Fruit fly (Drosophila melanogaster) whole organism, prepupa: ENCODE measurements around the gene CG7653.

Experiments
- Blimp-1 ChIP-seq: fragments of 200-800 bp; sonication (Bioruptor generic); optimal IDR thresholded peaks from 3 replicates; lab custom pipeline; 2017; ENCODE audit warnings: missing biosample characterization, missing genetic modification characterization, mild to moderate bottlenecking, moderate library complexity, missing genetic modification reagents
- CG10669 ChIP-seq: fragments of 200-800 bp; sonication (Bioruptor generic); optimal IDR thresholded peaks from 3 replicates; lab custom pipeline; 2018; ENCODE audit warnings: missing biosample characterization, mild to moderate bottlenecking, missing genetic modification characterization, moderate library complexity
- CG11294 ChIP-seq: fragments of 200-800 bp; sonication (Bioruptor generic); IDR thresholded peaks from 2 replicates; pipeline ENCODE4 v1.3.6; 2022; ENCODE audit warnings: missing biosample characterization, missing genetic modification characterization
- CG15336 ChIP-seq: fragments of 200-800 bp; sonication (Bioruptor generic); IDR thresholded peaks from 2 replicates; pipeline ENCODE4 v1.3.6; 2022; ENCODE audit warnings: missing biosample characterization, missing genetic modification characterization
- CG16779 ChIP-seq: fragments of 200-800 bp; sonication (Bioruptor generic); optimal IDR thresholded peaks from 3 replicates; lab custom pipeline; 2017; ENCODE audit warnings: missing biosample characterization, mild to moderate bottlenecking, missing genetic modification characterization
- CG3032 ChIP-seq: fragments of 200-800 bp; optimal IDR thresholded peaks from 2 replicates; lab custom pipeline; 2019; ENCODE audit warnings: missing biosample characterization, mild to moderate bottlenecking, missing genetic modification characterization, moderate library complexity
- CG31627 ChIP-seq: fragments of 200-800 bp; sonication (Bioruptor generic); optimal IDR thresholded peaks from 3 replicates; lab custom pipeline; 2016; ENCODE audit warnings: missing biosample characterization, missing genetic modification characterization
- CG32006 ChIP-seq: fragments of 200-800 bp; sonication (Bioruptor generic); optimal IDR thresholded peaks from 3 replicates; lab custom pipeline; 2017; ENCODE audit warnings: missing biosample characterization, mild to moderate bottlenecking, missing genetic modification characterization
- CG34406 ChIP-seq: fragments of 200-800 bp; sonication (Bioruptor generic); optimal IDR thresholded peaks from 3 replicates; lab custom pipeline; 2016; ENCODE audit warnings: missing biosample characterization, missing genetic modification characterization
- CG6163 ChIP-seq: fragments of 200-800 bp; sonication (Bioruptor generic); IDR thresholded peaks from 3 replicates; pipeline ENCODE4 v1.3.6; 2022; ENCODE audit warnings: missing biosample characterization, missing genetic modification characterization
- CG6792 ChIP-seq: fragments of 200-800 bp; sonication (Bioruptor generic); optimal IDR thresholded peaks from 3 replicates; lab custom pipeline; 2016; ENCODE audit warnings: missing biosample characterization, missing genetic modification characterization
- CG6808 ChIP-seq: fragments of 200-800 bp; sonication (Bioruptor generic); optimal IDR thresholded peaks from 3 replicates; lab custom pipeline; 2017; ENCODE audit warnings: missing biosample characterization, missing genetic modification characterization, mild to moderate bottlenecking, moderate library complexity, missing genetic modification reagents
- CG6854 ChIP-seq: fragments of 200-800 bp; sonication (Bioruptor generic); optimal IDR thresholded peaks from 2 replicates; lab custom pipeline; 2017; ENCODE audit warnings: missing biosample characterization, mild to moderate bottlenecking, missing genetic modification characterization
- CG7368 ChIP-seq: fragments of 200-800 bp; sonication (Bioruptor generic); optimal IDR thresholded peaks from 3 replicates; lab custom pipeline; 2016; ENCODE audit warnings: missing biosample characterization, missing genetic modification characterization
- CG8119 ChIP-seq: fragments of 200-800 bp; sonication (Bioruptor generic); IDR thresholded peaks from 3 replicates; pipeline ENCODE4 v1.3.6; 2022; ENCODE audit warnings: missing biosample characterization, missing genetic modification characterization
- CG8319 ChIP-seq: fragments of 200-800 bp; sonication (Bioruptor generic); optimal IDR thresholded peaks from 3 replicates; lab custom pipeline; 2016; ENCODE audit warnings: missing biosample characterization, missing genetic modification characterization
- Eip75B ChIP-seq: fragments of 200-800 bp; sonication (Bioruptor generic); optimal IDR thresholded peaks from 3 replicates; lab custom pipeline; 2016; ENCODE audit warnings: missing biosample characterization, missing genetic modification characterization
- Eip78C ChIP-seq: fragments of 200-800 bp; sonication (Bioruptor generic); peaks from one replicate; lab custom pipeline; 2016; ENCODE audit warnings: missing biosample characterization, missing genetic modification characterization
- Eip93F ChIP-seq: fragments of 200-800 bp; sonication (Bioruptor generic); optimal IDR thresholded peaks from 2 replicates; lab custom pipeline; 2016; ENCODE audit warnings: missing biosample characterization, mild to moderate bottlenecking, missing genetic modification characterization
- Ets96B ChIP-seq: fragments of 200-800 bp; optimal IDR thresholded peaks from 2 replicates; lab custom pipeline; 2019; ENCODE audit warnings: missing biosample characterization, mild to moderate bottlenecking, missing genetic modification characterization, moderate library complexity
- Gug ChIP-seq: fragments of 200-800 bp; sonication (Bioruptor generic); IDR thresholded peaks from 2 replicates; pipeline ENCODE4 v1.3.6; 2022; ENCODE audit warnings: missing biosample characterization, missing genetic modification characterization
- Hr39 ChIP-seq: fragments of 200-800 bp; sonication (Bioruptor generic); optimal IDR thresholded peaks from 2 replicates; lab custom pipeline; 2016; ENCODE audit warnings: missing biosample characterization, missing genetic modification characterization
- Sox14 ChIP-seq: fragments of 200-800 bp; sonication (Bioruptor generic); optimal IDR thresholded peaks from 3 replicates; lab custom pipeline; 2016; ENCODE audit warnings: missing biosample characterization, missing genetic modification characterization
- Sox15 ChIP-seq: fragments of 200-800 bp; sonication (Bioruptor generic); optimal IDR thresholded peaks from 3 replicates; lab custom pipeline; 2016; ENCODE audit warnings: missing biosample characterization, missing genetic modification characterization
- cyc ChIP-seq: fragments of 200-800 bp; sonication (Bioruptor generic); optimal IDR thresholded peaks from 3 replicates; lab custom pipeline; 2016; ENCODE audit warnings: missing biosample characterization, missing genetic modification characterization
- eg ChIP-seq: fragments of 200-800 bp; sonication (Bioruptor generic); IDR thresholded peaks from 3 replicates; pipeline ENCODE4 v1.3.6; 2022; ENCODE audit warnings: missing biosample characterization, missing genetic modification characterization
- esn ChIP-seq: fragments of 200-800 bp; sonication (Bioruptor generic); optimal IDR thresholded peaks from 2 replicates; lab custom pipeline; 2016; ENCODE audit warnings: missing biosample characterization, mild to moderate bottlenecking, missing genetic modification characterization, moderate library complexity
- fd85E ChIP-seq: fragments of 200-800 bp; sonication (Bioruptor generic); optimal IDR thresholded peaks from 3 replicates; lab custom pipeline; 2016; ENCODE audit warnings: missing biosample characterization, missing genetic modification characterization
- fkh ChIP-seq: fragments of 200-800 bp; sonication (Bioruptor generic); optimal IDR thresholded peaks from 3 replicates; lab custom pipeline; 2017; ENCODE audit warnings: missing biosample characterization, mild to moderate bottlenecking, missing genetic modification characterization, moderate library complexity
- lz ChIP-seq: fragments of 200-800 bp; sonication (Bioruptor generic); optimal IDR thresholded peaks from 3 replicates; lab custom pipeline; 2016; ENCODE audit warnings: missing biosample characterization, missing genetic modification characterization
- net ChIP-seq: fragments of 200-800 bp; sonication (Bioruptor generic); optimal IDR thresholded peaks from 3 replicates; lab custom pipeline; 2016; ENCODE audit warnings: missing biosample characterization, missing genetic modification characterization
- salr ChIP-seq, 2 experiments: fragments of 200-800 bp; sonication (Bioruptor generic); optimal IDR thresholded peaks; 3 replicates each; lab custom pipeline; 2016 to 2018; ENCODE audit warnings: missing biosample characterization in 2 of 2, missing genetic modification characterization in 2 of 2, mild to moderate bottlenecking in 1 of 2
- spab ChIP-seq: fragments of 200-800 bp; sonication (Bioruptor generic); optimal IDR thresholded peaks from 2 replicates; lab custom pipeline; 2017; ENCODE audit warnings: missing biosample characterization, mild to moderate bottlenecking, missing genetic modification characterization, missing genetic modification reagents
- svp ChIP-seq: fragments of 200-800 bp; sonication (Bioruptor generic); peaks from one replicate; lab custom pipeline; 2016; ENCODE audit warnings: missing biosample characterization, missing genetic modification characterization
- topi ChIP-seq: fragments of 200-800 bp; sonication (Bioruptor generic); optimal IDR thresholded peaks from 3 replicates; lab custom pipeline; 2016; ENCODE audit warnings: missing biosample characterization, missing genetic modification characterization
- vri ChIP-seq: fragments of 200-800 bp; sonication (Bioruptor generic); optimal IDR thresholded peaks from 3 replicates; lab custom pipeline; 2016; ENCODE audit warnings: missing biosample characterization, mild to moderate bottlenecking, missing genetic modification characterization

CG7653 gene

DNA sequence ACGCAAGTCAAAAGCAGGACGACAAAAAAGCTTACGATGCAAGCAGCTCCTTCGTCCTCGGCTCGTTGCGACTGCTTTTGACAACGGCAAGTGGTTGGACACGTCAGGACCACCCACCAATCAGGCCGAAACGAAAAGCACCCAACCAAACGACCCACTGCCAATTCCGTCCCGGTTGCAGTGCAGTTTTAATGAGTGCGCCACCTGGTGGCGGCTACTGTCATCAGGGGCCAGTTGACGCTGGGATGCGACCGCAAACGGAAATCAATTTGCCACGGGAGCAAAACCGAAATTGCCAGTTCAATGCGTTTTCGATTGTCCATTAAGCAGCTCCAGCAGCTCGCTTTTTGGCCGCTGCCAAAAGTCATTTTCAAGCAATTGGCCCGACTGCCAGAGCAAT is 23.8 kb upstream of the CG7653 start:
- no peak for TF ChIP-seq CG32006 (GFP tag; lab: Kevin White, UChicago)
- no peak for TF ChIP-seq CG6792 (GFP tag; lab: Kevin White, UChicago)
- no peak for TF ChIP-seq CG7368 (GFP tag; lab: Kevin White, UChicago)
- TF ChIP-seq Eip78C (GFP tag; lab: Kevin White, UChicago), result no peak
- TF ChIP-seq vri (GFP tag; lab: Kevin White, UChicago), result no peak
- no peak for TF ChIP-seq Blimp-1 (GFP tag; lab: Kevin White, UChicago)
- no peak for TF ChIP-seq CG11294 (GFP tag; lab: Robert Waterston, UW)
- no peak for TF ChIP-seq CG6163
- TF ChIP-seq CG6854 (GFP tag; lab: Kevin White, UChicago), result no peak
- TF ChIP-seq Eip75B (GFP tag; lab: Kevin White, UChicago), result no peak
- TF ChIP-seq CG34406 (GFP tag; lab: Kevin White, UChicago), result no peak
- no peak for TF ChIP-seq CG3032
- TF ChIP-seq net (GFP tag; lab: Kevin White, UChicago), result no peak
- TF ChIP-seq fkh (GFP tag; lab: Kevin White, UChicago), result no peak
- TF ChIP-seq CG8319 (GFP tag; lab: Kevin White, UChicago), result no peak
- no peak for TF ChIP-seq cyc
- no peak for TF ChIP-seq CG10669 (GFP tag; lab: Kevin White, UChicago)
- TF ChIP-seq Sox15 (GFP tag; lab: Kevin White, UChicago), result no peak
- no peak for TF ChIP-seq CG8119 (GFP tag; lab: Robert Waterston, UW)
- TF ChIP-seq spab (GFP tag; lab: Kevin White, UChicago), result no peak

DNA sequence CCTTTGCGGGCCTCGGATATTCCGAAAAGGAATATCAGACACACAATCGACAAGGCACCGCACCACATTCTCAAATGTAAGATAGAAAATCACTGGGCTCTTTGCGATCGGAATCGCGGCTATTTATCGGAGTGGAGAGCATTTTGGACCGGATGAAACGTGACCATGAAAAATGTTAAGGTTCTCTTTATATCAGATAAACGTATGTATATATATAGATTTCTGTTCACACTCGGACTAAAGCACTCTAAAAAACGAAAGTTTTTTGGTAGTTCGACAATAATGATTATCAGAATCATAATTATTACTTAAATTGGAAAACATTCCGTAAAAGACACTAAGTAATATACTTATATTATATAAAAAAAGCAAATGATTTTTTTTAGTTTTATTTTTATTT is 22.4 kb upstream of the CG7653 start, which contains the start of gene CG31821:
TSS of gene CG31821 (minus strand) at position 101 of the 400 bp plus-strand sequence.
- TF ChIP-seq CG16779 (tag; lab: Kevin White, UChicago) (no peak), CG6854 (GFP tag; lab: Kevin White, UChicago) (no peak), salr (GFP tag; optimal IDR thresholded peaks at IDR 0.05; lab: Kevin White, UChicago) (no peak), Sox15 (GFP tag; lab: Kevin White, UChicago) (no peak), CG3032 (no peak), Eip75B (GFP tag; lab: Kevin White, UChicago) (no peak), topi (GFP tag; lab: Kevin White, UChicago) (no peak), fd85E (GFP tag; lab: Kevin White, UChicago) (no peak), CG15336 (GFP tag; lab: Robert Waterston, UW) (no peak), CG32006 (GFP tag; lab: Kevin White, UChicago) (no peak), lz (no peak), eg (GFP tag; lab: Robert Waterston, UW) (no peak), Ets96B (no peak), esn (no peak), Eip78C (GFP tag; lab: Kevin White, UChicago) (no peak)

DNA sequence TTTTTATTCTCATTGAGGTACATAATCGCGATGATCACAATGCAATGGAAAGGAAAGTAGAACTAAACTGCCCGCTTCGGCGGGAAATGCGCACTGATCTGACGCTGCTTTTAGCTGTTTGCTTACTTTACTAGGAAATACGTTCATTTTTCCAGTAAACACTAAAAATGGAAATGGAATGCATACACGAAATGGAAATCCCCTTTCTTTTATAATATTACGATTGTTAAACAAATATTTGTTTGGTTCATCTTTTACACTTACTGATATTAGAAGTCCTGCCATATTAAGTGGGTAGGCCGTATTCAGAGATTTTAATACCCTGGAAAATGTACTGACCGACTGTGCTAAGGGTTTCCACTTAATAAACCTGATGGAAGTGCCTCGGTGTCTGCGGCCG is 20.5 kb upstream of the CG7653 start, which contains the start of gene CG31823:
TSS of gene CG31823 (minus strand) at position 101 of the 400 bp plus-strand sequence.
- TF ChIP-seq Hr39 (GFP tag; lab: Kevin White, UChicago) (no peak), CG16779 (tag; lab: Kevin White, UChicago) (no peak), spab (GFP tag; lab: Kevin White, UChicago) (no peak), CG11294 (GFP tag; lab: Robert Waterston, UW) (no peak), Sox14 (GFP tag; lab: Kevin White, UChicago) (no peak), CG6808 (GFP tag; lab: Kevin White, UChicago) (no peak), CG15336 (GFP tag; lab: Robert Waterston, UW) (no peak), fkh (GFP tag; lab: Kevin White, UChicago) (no peak), esn (no peak), net (GFP tag; lab: Kevin White, UChicago) (no peak), CG3032 (no peak), vri (GFP tag; lab: Kevin White, UChicago) (no peak), Gug (no peak), CG34406 (GFP tag; lab: Kevin White, UChicago) (no peak), CG10669 (GFP tag; lab: Kevin White, UChicago) (no peak), CG31627 (GFP tag; lab: Kevin White, UChicago) (no peak), svp (GFP tag; lab: Kevin White, UChicago) (no peak), CG6163 (no peak), CG6792 (GFP tag; lab: Kevin White, UChicago) (no peak), Eip93F (GFP tag; lab: Kevin White, UChicago) (no peak)
- TF ChIP-seq, all 60 proteins: peak for 0
